Fruit fly (Drosophila melanogaster): ENCODE measurements around the gene CG14315.

- TF ChIP-seq ttk (optimal IDR thresholded peaks at IDR 0.05) (no peak), Myc (optimal IDR thresholded peaks at IDR 0.05) (no peak), insv (optimal IDR thresholded peaks at IDR 0.05) (no peak)
Measured at dm6 chr3R:18166261-18166720, 7.8 kb downstream of the CG14315 start.
